Fruit fly (Drosophila melanogaster) whole organism, prepupa: Measurements from ENCODE around the gene RhoGAP5A.

ENCODE experiments used
- CG11294 ChIP-seq: fragments of 200-800 bp; sonication (Bioruptor generic); IDR thresholded peaks from 2 replicates; pipeline ENCODE4 v1.3.6; 2022; ENCODE audit warnings: missing biosample characterization, missing genetic modification characterization
- CG3032 ChIP-seq: fragments of 200-800 bp; optimal IDR thresholded peaks from 2 replicates; lab custom pipeline; 2019; ENCODE audit warnings: missing biosample characterization, mild to moderate bottlenecking, missing genetic modification characterization, moderate library complexity
- CG32006 ChIP-seq: fragments of 200-800 bp; sonication (Bioruptor generic); optimal IDR thresholded peaks from 3 replicates; lab custom pipeline; 2017; ENCODE audit warnings: missing biosample characterization, mild to moderate bottlenecking, missing genetic modification characterization
- CG4318 ChIP-seq: fragments of 200-800 bp; sonication (Bioruptor generic); optimal IDR thresholded peaks from 3 replicates; lab custom pipeline; 2017; ENCODE audit warnings: missing biosample characterization, mild to moderate bottlenecking, missing genetic modification characterization
- CG6854 ChIP-seq: fragments of 200-800 bp; sonication (Bioruptor generic); optimal IDR thresholded peaks from 2 replicates; lab custom pipeline; 2017; ENCODE audit warnings: missing biosample characterization, mild to moderate bottlenecking, missing genetic modification characterization
- Eip75B ChIP-seq: fragments of 200-800 bp; sonication (Bioruptor generic); optimal IDR thresholded peaks from 3 replicates; lab custom pipeline; 2016; ENCODE audit warnings: missing biosample characterization, missing genetic modification characterization
- Eip78C ChIP-seq: fragments of 200-800 bp; sonication (Bioruptor generic); peaks from one replicate; lab custom pipeline; 2016; ENCODE audit warnings: missing biosample characterization, missing genetic modification characterization
- Hr39 ChIP-seq: fragments of 200-800 bp; sonication (Bioruptor generic); optimal IDR thresholded peaks from 2 replicates; lab custom pipeline; 2016; ENCODE audit warnings: missing biosample characterization, missing genetic modification characterization
- OdsH ChIP-seq: fragments of 200-800 bp; sonication (Bioruptor generic); optimal IDR thresholded peaks from 3 replicates; lab custom pipeline; 2016; ENCODE audit warnings: missing biosample characterization, missing genetic modification characterization
- Sox14 ChIP-seq: fragments of 200-800 bp; sonication (Bioruptor generic); optimal IDR thresholded peaks from 3 replicates; lab custom pipeline; 2016; ENCODE audit warnings: missing biosample characterization, missing genetic modification characterization

The RhoGAP5A gene

DNA sequence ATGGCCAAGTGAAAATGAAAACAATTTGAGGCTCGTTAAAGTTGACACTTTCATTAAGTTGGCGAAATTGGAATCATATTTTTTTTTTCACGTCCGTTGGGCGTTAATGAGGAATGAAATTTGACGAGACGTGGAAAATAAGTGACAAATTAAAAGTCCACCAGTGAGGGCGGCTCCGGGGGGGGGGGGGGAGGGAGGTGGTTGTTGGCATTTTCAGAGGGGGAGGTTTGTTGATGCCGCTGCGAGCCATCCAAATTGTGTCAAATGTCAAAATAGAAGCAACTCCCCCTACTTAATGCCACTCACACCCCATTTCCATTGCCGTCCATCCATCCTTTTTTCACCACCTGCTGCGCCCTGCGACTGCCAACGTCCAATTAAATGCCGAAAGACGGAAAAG, 31.6 kb downstream of the RhoGAP5A start:
- TF ChIP-seq Hr39 (no peak), Sox14 (no peak), CG3032 (tag; lab: Kevin White, UChicago) (no peak), Eip75B (GFP tag; lab: Kevin White, UChicago) (no peak), CG4318 (no peak), CG6854 (GFP tag; lab: Kevin White, UChicago) (no peak), CG11294 (GFP tag; lab: Robert Waterston, UW) (no peak), OdsH (GFP tag; lab: Kevin White, UChicago) (no peak), Eip78C (GFP tag; lab: Kevin White, UChicago) (no peak)

DNA sequence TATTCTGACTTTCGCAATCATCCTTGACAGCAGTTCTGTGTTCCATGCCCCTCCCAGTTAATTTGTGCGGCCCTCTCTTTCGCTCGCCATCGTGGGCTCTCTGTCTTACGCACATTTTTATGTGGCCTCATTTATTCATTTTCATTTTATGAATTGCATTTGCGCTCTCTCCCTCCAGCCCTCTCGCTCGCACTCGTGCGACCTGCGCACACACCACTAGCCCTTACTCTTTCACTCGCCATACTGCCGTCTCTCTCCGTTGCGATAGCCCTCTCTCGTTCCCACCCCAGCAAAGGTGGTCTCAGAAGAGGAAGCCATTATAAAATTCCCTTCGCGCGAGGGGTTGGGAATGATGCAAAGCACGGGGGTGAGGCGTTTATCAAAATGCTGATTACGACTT, 39.1 kb downstream of the RhoGAP5A start:
- no peak for TF ChIP-seq CG32006 (GFP tag; lab: Kevin White, UChicago)
- TF ChIP-seq, all 60 proteins: peak for 0
